Fruit fly (Drosophila melanogaster): ENCODE results near the gene VhaAC39-2.
A peak's percentile ranks its signal among the peaks of the same experiment; 100 is the strongest.

Gene VhaAC39-2

DNA sequence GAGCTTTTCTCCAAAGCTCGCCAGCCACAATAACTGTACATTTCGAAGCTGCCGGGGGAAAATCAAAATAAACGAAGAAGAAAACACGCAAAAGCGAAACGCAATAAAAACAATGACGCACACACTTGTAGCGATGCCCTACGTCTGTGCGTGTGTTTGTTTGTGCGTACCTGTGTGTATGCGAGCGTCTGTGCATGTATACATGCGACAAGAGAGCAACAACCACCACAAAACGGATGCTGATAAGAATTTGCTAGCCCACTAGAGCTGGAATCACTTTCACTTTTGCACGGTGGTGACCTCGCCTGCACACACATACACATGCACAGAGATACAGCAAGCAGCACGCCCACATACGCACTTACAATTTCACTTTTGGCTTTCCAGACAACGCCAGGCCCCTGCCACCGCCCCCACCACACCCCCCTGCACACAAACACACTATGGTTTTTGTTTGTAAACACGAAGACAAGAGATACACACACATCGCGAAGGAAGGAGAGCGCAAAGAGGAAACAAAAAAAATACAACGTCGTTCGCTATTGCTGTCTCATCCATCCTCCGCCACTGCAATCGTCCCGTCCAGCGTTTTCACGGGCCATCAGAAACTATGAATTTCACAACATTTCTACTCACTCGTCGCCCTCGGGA lies 2.1 kb downstream of the VhaAC39-2 start (continued):
- TF ChIP-seq Atf6 (GFP tag; IDR thresholded peaks at IDR 0.05) = no peak
- TF ChIP-seq Elba2 (GFP tag; optimal IDR thresholded peaks at IDR 0.05) = no peak
- TF ChIP-seq sim (GFP tag; IDR thresholded peaks at IDR 0.05) = peak; percentile 15; the same call in 1 of the 2 replicates
- TF ChIP-seq dimm (GFP tag; IDR thresholded peaks at IDR 0.05) = no peak
- peak; percentile 4 for TF ChIP-seq CG10462 (GFP tag; optimal IDR thresholded peaks at IDR 0.05)
- peak; percentile 54 for TF ChIP-seq Med (GFP tag)
- no peak for TF ChIP-seq CG7987 (GFP tag; optimal IDR thresholded peaks at IDR 0.05)
- TF ChIP-seq cato (GFP tag; optimal IDR thresholded peaks at IDR 0.05; ENCODE audit: borderline replicate concordance) = no peak
- no peak for TF ChIP-seq CG15601 (tag; optimal IDR thresholded peaks at IDR 0.05)
- peak; percentile 36 for TF ChIP-seq caup (GFP tag; optimal IDR thresholded peaks at IDR 0.05; ENCODE audit: severe bottlenecking)
- TF ChIP-seq CG12236 (GFP tag; optimal IDR thresholded peaks at IDR 0.05) = no peak
- TF ChIP-seq grau (tag; optimal IDR thresholded peaks at IDR 0.05) = no peak
- TF ChIP-seq kay (GFP tag; optimal IDR thresholded peaks at IDR 0.05) = peak; percentile 41
- no peak for TF ChIP-seq slp2 (GFP tag; optimal IDR thresholded peaks at IDR 0.05)
- TF ChIP-seq Bteb2 (GFP tag; optimal IDR thresholded peaks at IDR 0.05) = no peak
- TF ChIP-seq Taf1 (GFP tag; IDR thresholded peaks at IDR 0.05) = no peak
- no peak for TF ChIP-seq CG3163 (GFP tag; optimal IDR thresholded peaks at IDR 0.05)
- TF ChIP-seq CG4617 (GFP tag; optimal IDR thresholded peaks at IDR 0.05; ENCODE audit: borderline replicate concordance) = no peak
- TF ChIP-seq NK7.1 (GFP tag; optimal IDR thresholded peaks at IDR 0.05) = no peak
- no peak for TF ChIP-seq CG1647 (GFP tag; optimal IDR thresholded peaks at IDR 0.05)
- no peak for TF ChIP-seq knrl (GFP tag; IDR thresholded peaks at IDR 0.05; ENCODE audit: partially characterized antibody)
- TF ChIP-seq rib (GFP tag; IDR thresholded peaks at IDR 0.05) = peak; percentile 71; the same call in 1 of the 2 replicates
- no peak for TF ChIP-seq maf-S (GFP tag; optimal IDR thresholded peaks at IDR 0.05)
- no peak for TF ChIP-seq fru (optimal IDR thresholded peaks at IDR 0.05)
- no peak for TF ChIP-seq CG31441 (GFP tag; IDR thresholded peaks at IDR 0.05)
- no peak for TF ChIP-seq tgo (GFP tag; IDR thresholded peaks at IDR 0.05)
- TF ChIP-seq HLH54F (GFP tag; optimal IDR thresholded peaks at IDR 0.05) = no peak
- TF ChIP-seq zfh1 (GFP tag; IDR thresholded peaks at IDR 0.05) = no peak
- no peak for TF ChIP-seq CG18262 (tag; optimal IDR thresholded peaks at IDR 0.05)
- TF ChIP-seq CG9727 (GFP tag; optimal IDR thresholded peaks at IDR 0.05) = peak; percentile 10
- TF ChIP-seq Lhr (GFP tag; optimal IDR thresholded peaks at IDR 0.05) = no peak
- TF ChIP-seq CG12104 (GFP tag; optimal IDR thresholded peaks at IDR 0.05) = no peak
- no peak; the same call in 2 of the 3 replicates for TF ChIP-seq Optix (GFP tag; IDR thresholded peaks at IDR 0.05)
- TF ChIP-seq bsh (GFP tag; optimal IDR thresholded peaks at IDR 0.05) = peak in 1 of 2 experiments; percentile 30
- no peak for TF ChIP-seq CG2129 (GFP tag; IDR thresholded peaks at IDR 0.05; ENCODE audit: partially characterized antibody)
- no peak for TF ChIP-seq sens-2 (GFP tag; IDR thresholded peaks at IDR 0.05)
- TF ChIP-seq emc (GFP tag; optimal IDR thresholded peaks at IDR 0.05) = no peak
- no peak for TF ChIP-seq slbo (GFP tag; IDR thresholded peaks at IDR 0.05)
- no peak for TF ChIP-seq hkb (optimal IDR thresholded peaks at IDR 0.05)
- peak; percentile 34; the same call in 1 of the 2 replicates for TF ChIP-seq hkb (GFP tag; IDR thresholded peaks at IDR 0.05)
- TF ChIP-seq Hr78 (GFP tag; optimal IDR thresholded peaks at IDR 0.05) = peak in 1 of 2 experiments; percentile 96
- TF ChIP-seq br (optimal IDR thresholded peaks at IDR 0.05) = no peak
- TF ChIP-seq crp (GFP tag; optimal IDR thresholded peaks at IDR 0.05) = no peak
- no peak for TF ChIP-seq CG2678 (tag; optimal IDR thresholded peaks at IDR 0.05)
- TF ChIP-seq Mes4 (GFP tag; optimal IDR thresholded peaks at IDR 0.05) = no peak
- TF ChIP-seq CG15011 (GFP tag; optimal IDR thresholded peaks at IDR 0.05) = no peak
- TF ChIP-seq ind (GFP tag; optimal IDR thresholded peaks at IDR 0.05) = no peak
- TF ChIP-seq ATbp (GFP tag; optimal IDR thresholded peaks at IDR 0.05) = peak; percentile 54
- no peak for TF ChIP-seq Eip74EF (GFP tag; optimal IDR thresholded peaks at IDR 0.05)
- TF ChIP-seq oc (tag; optimal IDR thresholded peaks at IDR 0.05) = peak; percentile 4
- no peak for TF ChIP-seq CG30431 (GFP tag; optimal IDR thresholded peaks at IDR 0.05)

Data from whole organism, embryonic.